Worm (Caenorhabditis elegans) whole organism, young adult: Measurements from ENCODE around the gene cyn-8.

Source experiments
- B0035.1 ChIP-seq: sonication (generic microtip); optimal IDR thresholded peaks from 2 replicates; lab custom pipeline; 2016; ENCODE audit warnings: missing genetic modification characterization, mild to moderate bottlenecking, missing compliant biosample characterization, missing genotype, missing genetic modification reagents
- B0336.3 ChIP-seq: fragments of 200-800 bp; sonication (Bioruptor generic); IDR thresholded peaks from 2 replicates; pipeline ENCODE4 v1.3.6; 2022; ENCODE audit warnings: missing genetic modification characterization, missing compliant biosample characterization
- C17E4.6 ChIP-seq: fragments of 200-800 bp; sonication (Bioruptor generic); IDR thresholded peaks from 2 replicates; pipeline ENCODE4 v1.3.6; 2022; ENCODE audit warnings: missing genetic modification reagents, missing genetic modification characterization, missing compliant biosample characterization
- F49E8.2 ChIP-seq: sonication (generic microtip); optimal IDR thresholded peaks from 3 replicates; lab custom pipeline; 2017; ENCODE audit warnings: missing genetic modification characterization, mild to moderate bottlenecking, missing compliant biosample characterization, antibody characterized with exemption, moderate library complexity; ENCODE audit not compliant: insufficient read depth
- T26A5.8 ChIP-seq: sonication (generic microtip); optimal IDR thresholded peaks from 2 replicates; lab custom pipeline; 2016; ENCODE audit warnings: missing genetic modification characterization, missing compliant biosample characterization
- Y53F4B.3 ChIP-seq: fragments of 200-800 bp; sonication (Bioruptor generic); IDR thresholded peaks from 2 replicates; pipeline ENCODE4 v1.3.6; 2022; ENCODE audit warnings: missing genetic modification reagents, missing genetic modification characterization, missing compliant biosample characterization
- Y56A3A.18 ChIP-seq: fragments of 200-800 bp; sonication (Bioruptor generic); IDR thresholded peaks from 2 replicates; pipeline ENCODE4 v1.3.6; 2022; ENCODE audit warnings: missing genetic modification reagents, missing genetic modification characterization, missing compliant biosample characterization
- ZK185.1 ChIP-seq: sonication (generic microtip); optimal IDR thresholded peaks from 2 replicates; lab custom pipeline; 2016; ENCODE audit warnings: mild to moderate bottlenecking, missing genetic modification characterization, missing compliant biosample characterization; ENCODE audit not compliant: poor library complexity, severe bottlenecking
- aptf-2 ChIP-seq: fragments of 200-800 bp; sonication (Bioruptor generic); conservative IDR thresholded peaks from 2 replicates; pipeline ENCODE4 v1.3.6; 2022; ENCODE audit warnings: missing genetic modification reagents, missing genetic modification characterization, missing compliant biosample characterization
- atf-7 ChIP-seq: sonication (generic microtip); optimal IDR thresholded peaks from 2 replicates; lab custom pipeline; 2017; ENCODE audit warnings: mild to moderate bottlenecking, missing genetic modification characterization, missing compliant biosample characterization
- athp-1 ChIP-seq: sonication (generic microtip); optimal IDR thresholded peaks from 2 replicates; lab custom pipeline; 2017; ENCODE audit warnings: mild to moderate bottlenecking, missing genetic modification characterization, missing compliant biosample characterization
- ccch-3 ChIP-seq: fragments of 200-800 bp; sonication (Bioruptor generic); optimal IDR thresholded peaks from 2 replicates; lab custom pipeline; 2018; ENCODE audit warnings: mild to moderate bottlenecking, missing genetic modification characterization, missing compliant biosample characterization
- cebp-1 ChIP-seq, 2 experiments: fragments of 200-800 bp in 1 of 2; sonication (Bioruptor generic) in 1 of 2; sonication (generic microtip) in 1 of 2; IDR thresholded peaks in 1 of 2; optimal IDR thresholded peaks in 1 of 2; 2 replicates each; pipeline versions ENCODE4 v1.3.6 to Lab custom; 2017 to 2022; ENCODE audit warnings: missing compliant biosample characterization in 2 of 2, missing genetic modification characterization in 2 of 2, mild to moderate bottlenecking in 1 of 2, missing genetic modification reagents in 1 of 2, moderate library complexity in 1 of 2
- cebp-2 ChIP-seq: fragments of 200-800 bp; sonication (Bioruptor generic); IDR thresholded peaks from 2 replicates; pipeline ENCODE4 v1.3.6; 2022; ENCODE audit warnings: missing genetic modification characterization, missing compliant biosample characterization
- ceh-27 ChIP-seq: fragments of 200-800 bp; sonication (Bioruptor generic); optimal IDR thresholded peaks from 2 replicates; lab custom pipeline; 2018; ENCODE audit warnings: mild to moderate bottlenecking, missing genetic modification characterization, moderate library complexity, missing compliant biosample characterization
- ceh-40 ChIP-seq: fragments of 200-800 bp; sonication (Bioruptor generic); IDR thresholded peaks from 2 replicates; pipeline ENCODE4 v1.3.6; 2022; ENCODE audit warnings: missing genetic modification characterization, missing compliant biosample characterization
- dox-1 ChIP-seq: fragments of 200-800 bp; sonication (Bioruptor generic); IDR thresholded peaks from 2 replicates; pipeline ENCODE4 v1.3.6; 2022; ENCODE audit warnings: missing genetic modification reagents, missing genetic modification characterization, missing compliant biosample characterization
- egrh-3 ChIP-seq: fragments of 200-800 bp; sonication (Bioruptor generic); IDR thresholded peaks from 2 replicates; pipeline ENCODE4 v1.3.6; 2022; ENCODE audit warnings: missing genetic modification reagents, missing genetic modification characterization, missing compliant biosample characterization
- ets-4 ChIP-seq: fragments of 200-800 bp; sonication (Bioruptor generic); optimal IDR thresholded peaks from 2 replicates; lab custom pipeline; 2018; ENCODE audit warnings: mild to moderate bottlenecking, missing genetic modification characterization, missing compliant biosample characterization
- hlh-12 ChIP-seq: sonication (generic microtip); optimal IDR thresholded peaks from 2 replicates; lab custom pipeline; 2016; ENCODE audit warnings: missing genetic modification characterization, missing compliant biosample characterization
- hlh-26 ChIP-seq: fragments of 200-800 bp; sonication (Bioruptor generic); conservative IDR thresholded peaks from 2 replicates; pipeline ENCODE4 v1.3.6; 2022; ENCODE audit warnings: missing genetic modification reagents, missing genetic modification characterization, missing compliant biosample characterization
- hrde-1 ChIP-seq: sonication (generic microtip); optimal IDR thresholded peaks from 2 replicates; lab custom pipeline; 2016; ENCODE audit warnings: missing genetic modification characterization, mild to moderate bottlenecking, missing compliant biosample characterization, moderate library complexity, missing genotype, missing genetic modification reagents, borderline replicate concordance
- lag-1 ChIP-seq: fragments of 200-800 bp; sonication (Bioruptor generic); IDR thresholded peaks from 2 replicates; pipeline ENCODE4 v1.3.6; 2022; ENCODE audit warnings: missing genetic modification reagents, missing genetic modification characterization, missing compliant biosample characterization
- madf-10 ChIP-seq: sonication (generic microtip); optimal IDR thresholded peaks from 2 replicates; lab custom pipeline; 2016; ENCODE audit warnings: mild to moderate bottlenecking, missing genetic modification characterization, missing compliant biosample characterization
- madf-3 ChIP-seq: fragments of 200-800 bp; sonication (Bioruptor generic); IDR thresholded peaks from 2 replicates; pipeline ENCODE4 v1.3.6; 2022; ENCODE audit warnings: missing genetic modification reagents, missing genetic modification characterization, missing compliant biosample characterization
- nfya-2 ChIP-seq: fragments of 200-800 bp; sonication (Bioruptor generic); IDR thresholded peaks from 2 replicates; pipeline ENCODE4 v1.3.6; 2022; ENCODE audit warnings: missing genetic modification reagents, missing genetic modification characterization, missing compliant biosample characterization
- nfyb-1 ChIP-seq: fragments of 200-800 bp; sonication (Bioruptor generic); IDR thresholded peaks from 2 replicates; pipeline ENCODE4 v1.3.6; 2022; ENCODE audit warnings: missing genetic modification reagents, missing genetic modification characterization, missing compliant biosample characterization
- nhr-27 ChIP-seq: fragments of 200-800 bp; sonication (Bioruptor generic); optimal IDR thresholded peaks from 2 replicates; lab custom pipeline; 2018; ENCODE audit warnings: mild to moderate bottlenecking, missing genetic modification characterization, moderate library complexity, missing compliant biosample characterization
- nhr-80 ChIP-seq: sonication (generic microtip); optimal IDR thresholded peaks from 2 replicates; lab custom pipeline; 2016; ENCODE audit warnings: missing genetic modification characterization, missing compliant biosample characterization
- pha-4 ChIP-seq: fragments of 150-350 bp; sonication (generic microtip); optimal IDR thresholded peaks from 2 replicates; lab custom pipeline; 2014; ENCODE audit warnings: missing biosample characterization, missing genetic modification reagents, missing genetic modification characterization
- repo-1 ChIP-seq: sonication (generic microtip); optimal IDR thresholded peaks from 2 replicates; lab custom pipeline; 2017; ENCODE audit warnings: mild to moderate bottlenecking, missing genetic modification characterization, missing compliant biosample characterization
- rpc-1 ChIP-seq, 2 experiments: fragments of 150-350 bp in 1 of 2; sonication (generic microtip) in 1 of 2; optimal IDR thresholded peaks; 2 replicates each; lab custom pipeline; 2014 to 2018; ENCODE audit warnings: missing biosample characterization in 1 of 2, missing genetic modification characterization in 1 of 2, missing genetic modification reagents in 1 of 2, missing genotype in 1 of 2
- snpc-3.4 ChIP-seq: sonication (generic microtip); optimal IDR thresholded peaks from 2 replicates; lab custom pipeline; 2017; ENCODE audit warnings: missing genetic modification characterization, mild to moderate bottlenecking, missing compliant biosample characterization, antibody characterized with exemption, moderate library complexity, missing genotype, missing genetic modification reagents
- unc-62 ChIP-seq: fragments of 150-350 bp; optimal IDR thresholded peaks from 2 replicates; lab custom pipeline; 2014; ENCODE audit warnings: missing biosample characterization, missing genetic modification reagents, missing genetic modification characterization

Gene cyn-8

DNA sequence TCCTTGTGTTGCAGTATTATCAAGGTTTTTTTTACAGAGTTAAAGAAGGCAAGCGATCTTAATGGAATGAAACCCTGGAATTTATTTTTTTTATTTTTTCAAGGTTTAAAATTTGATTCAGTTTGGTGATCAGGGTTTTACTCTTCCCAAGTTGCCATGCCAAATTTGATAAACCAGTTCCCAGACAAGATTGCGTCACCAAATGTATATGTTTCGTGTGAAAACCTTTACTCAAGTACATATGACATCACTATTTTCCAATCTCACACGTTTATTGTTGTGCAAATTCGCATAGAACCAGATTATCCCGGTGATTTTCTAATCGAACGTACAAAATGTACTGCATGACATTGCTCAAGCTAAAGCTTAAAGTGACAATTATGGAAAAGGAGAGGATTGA lies 32.4 kb upstream of the cyn-8 start:
- no peak for TF ChIP-seq rpc-1 (optimal IDR thresholded peaks at IDR 0.05; lab: Kevin White, UChicago)
- no peak for TF ChIP-seq rpc-1 (tag; optimal IDR thresholded peaks at IDR 0.05; lab: Kevin White, UChicago)
- no peak for TF ChIP-seq T26A5.8 (tag; lab: Kevin White, UChicago)
- no peak for TF ChIP-seq cebp-2
- no peak for TF ChIP-seq nhr-27 (tag; lab: Kevin White, UChicago)
- TF ChIP-seq nfyb-1 (GFP tag; lab: Robert Waterston, UW), result no peak
- TF ChIP-seq C17E4.6 (GFP tag; lab: Robert Waterston, UW), result no peak
- TF ChIP-seq ccch-3 (GFP tag; lab: Kevin White, UChicago), result no peak
- TF ChIP-seq cebp-1 (GFP tag; IDR thresholded peaks at IDR 0.05; lab: Robert Waterston, UW), result no peak
- no peak for TF ChIP-seq cebp-1 (tag; optimal IDR thresholded peaks at IDR 0.05; lab: Kevin White, UChicago)
- no peak for TF ChIP-seq B0336.3
- TF ChIP-seq dox-1 (GFP tag; lab: Robert Waterston, UW), result no peak
- TF ChIP-seq aptf-2 (GFP tag; lab: Robert Waterston, UW), result no peak
- TF ChIP-seq repo-1 (tag; lab: Kevin White, UChicago), result no peak
- no peak for TF ChIP-seq B0035.1 (tag; lab: Kevin White, UChicago)
- TF ChIP-seq nhr-80 (tag; lab: Kevin White, UChicago), result no peak
- no peak for TF ChIP-seq hlh-26 (GFP tag; lab: Robert Waterston, UW)
- no peak for TF ChIP-seq nfya-2 (GFP tag; lab: Robert Waterston, UW)
- no peak for TF ChIP-seq ets-4 (GFP tag; lab: Kevin White, UChicago)
- TF ChIP-seq ceh-40 (GFP tag; lab: Robert Waterston, UW), result no peak
- TF ChIP-seq madf-10 (tag; lab: Kevin White, UChicago), result no peak

DNA sequence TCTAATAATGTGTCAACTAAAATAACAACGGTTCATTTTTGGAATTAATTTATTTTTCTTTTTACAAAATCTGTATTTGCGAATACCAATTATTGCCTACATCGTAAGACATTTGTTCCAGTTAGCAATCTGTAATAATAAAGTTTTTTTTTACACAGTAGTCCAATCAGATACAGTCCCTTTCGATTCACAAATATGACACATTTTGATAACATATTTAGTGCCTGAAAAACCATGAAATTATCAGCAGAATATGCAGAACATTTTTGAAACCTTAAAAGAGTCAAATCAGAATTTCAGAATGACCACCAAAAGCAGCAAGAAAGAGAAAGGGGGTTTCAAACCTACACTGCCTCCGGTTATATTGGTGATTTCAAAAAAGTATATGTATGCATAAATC lies 31.7 kb upstream of the cyn-8 start, which contains the start of gene C06E2.2:
C06E2.2 (plus strand) TSS at position 301 of the 400 bp plus-strand sequence.
- TF ChIP-seq hlh-12 (no peak), F49E8.2 (tag; lab: Kevin White, UChicago) (no peak), madf-3 (GFP tag; lab: Robert Waterston, UW) (no peak), nhr-27 (tag; lab: Kevin White, UChicago) (no peak), atf-7 (tag; lab: Kevin White, UChicago) (no peak), Y53F4B.3 (GFP tag; lab: Robert Waterston, UW) (no peak), hrde-1 (no peak), Y56A3A.18 (GFP tag; lab: Robert Waterston, UW) (no peak), lag-1 (GFP tag; lab: Robert Waterston, UW) (no peak), snpc-3.4 (tag; lab: Kevin White, UChicago) (no peak), athp-1 (tag; lab: Kevin White, UChicago) (no peak), C17E4.6 (GFP tag; lab: Robert Waterston, UW) (no peak), ceh-27 (no peak), unc-62 (no peak), ZK185.1 (tag; lab: Kevin White, UChicago) (no peak)

DNA sequence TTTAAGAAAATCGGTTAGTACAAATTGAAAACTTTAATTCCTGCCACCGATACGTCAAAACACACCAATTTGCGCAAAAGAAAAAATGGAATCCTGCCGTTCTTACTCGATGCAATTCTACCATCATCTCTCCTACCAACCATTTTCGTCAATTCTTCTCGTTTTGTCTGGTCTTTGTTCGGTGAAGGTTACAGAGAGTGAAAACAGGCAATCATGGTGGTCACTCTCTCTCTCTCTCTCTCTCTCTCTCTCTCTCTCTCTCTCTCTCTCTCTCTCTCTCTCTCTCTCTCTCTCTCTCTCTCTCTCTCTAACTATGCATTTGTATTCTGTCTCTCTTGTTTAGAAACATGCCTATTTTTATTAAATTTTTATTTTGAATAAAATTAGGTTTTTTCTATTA lies 28.9 kb upstream of the cyn-8 start:
- no peak for TF ChIP-seq snpc-3.4 (tag; lab: Kevin White, UChicago)
- TF ChIP-seq egrh-3 (GFP tag; lab: Robert Waterston, UW), result peak; percentile 35; the same call in 1 of the 2 replicates

DNA sequence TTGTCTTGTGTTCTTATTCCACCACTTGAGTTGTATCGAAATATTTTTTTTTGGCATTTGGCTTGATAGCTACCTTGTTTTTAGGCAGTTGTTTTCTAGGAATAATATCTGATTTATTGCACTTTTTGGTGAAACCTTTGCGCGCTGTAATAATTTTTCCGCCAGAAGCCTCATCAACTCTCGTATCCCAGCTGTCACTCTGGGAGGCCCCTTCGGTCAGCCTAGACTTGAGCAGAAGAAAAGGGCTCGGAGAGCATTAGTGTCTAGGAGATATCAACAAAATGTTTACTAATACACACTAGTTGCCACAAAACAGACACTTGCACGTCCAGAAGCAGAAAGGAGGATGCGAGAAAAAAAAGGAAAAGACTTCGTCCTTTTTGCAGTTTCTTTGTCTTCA lies 22.3 kb upstream of the cyn-8 start:
- TF ChIP-seq pha-4 (tag; lab: Kevin White, UChicago), result no peak
